Fruit fly (Drosophila melanogaster) whole organism, prepupa: Measurements from ENCODE around the gene mib1.

Experiments used
- Blimp-1 ChIP-seq: fragments of 200-800 bp; sonication (Bioruptor generic); optimal IDR thresholded peaks from 3 replicates; lab custom pipeline; 2017; ENCODE audit warnings: missing biosample characterization, missing genetic modification characterization, mild to moderate bottlenecking, moderate library complexity, missing genetic modification reagents
- CG11902 ChIP-seq: fragments of 200-800 bp; sonication (Bioruptor generic); optimal IDR thresholded peaks from 3 replicates; lab custom pipeline; 2016; ENCODE audit warnings: missing biosample characterization, missing genetic modification characterization
- CG15336 ChIP-seq: fragments of 200-800 bp; sonication (Bioruptor generic); IDR thresholded peaks from 2 replicates; pipeline ENCODE4 v1.3.6; 2022; ENCODE audit warnings: missing biosample characterization, missing genetic modification characterization
- CG1621 ChIP-seq: fragments of 200-800 bp; sonication (Bioruptor generic); optimal IDR thresholded peaks from 3 replicates; lab custom pipeline; 2018; ENCODE audit warnings: missing biosample characterization, mild to moderate bottlenecking, missing genetic modification characterization
- CG16779 ChIP-seq: fragments of 200-800 bp; sonication (Bioruptor generic); optimal IDR thresholded peaks from 3 replicates; lab custom pipeline; 2017; ENCODE audit warnings: missing biosample characterization, mild to moderate bottlenecking, missing genetic modification characterization
- CG3919 ChIP-seq: fragments of 200-800 bp; sonication (Bioruptor generic); optimal IDR thresholded peaks from 3 replicates; lab custom pipeline; 2016; ENCODE audit warnings: missing biosample characterization, missing genetic modification characterization
- CG4318 ChIP-seq: fragments of 200-800 bp; sonication (Bioruptor generic); optimal IDR thresholded peaks from 3 replicates; lab custom pipeline; 2017; ENCODE audit warnings: missing biosample characterization, mild to moderate bottlenecking, missing genetic modification characterization
- Eip78C ChIP-seq: fragments of 200-800 bp; sonication (Bioruptor generic); peaks from one replicate; lab custom pipeline; 2016; ENCODE audit warnings: missing biosample characterization, missing genetic modification characterization
- Gug ChIP-seq: fragments of 200-800 bp; sonication (Bioruptor generic); IDR thresholded peaks from 2 replicates; pipeline ENCODE4 v1.3.6; 2022; ENCODE audit warnings: missing biosample characterization, missing genetic modification characterization
- Hr38 ChIP-seq: sonication (Bioruptor generic); optimal IDR thresholded peaks from 2 replicates; lab custom pipeline; 2016; ENCODE audit warnings: missing biosample characterization, missing genetic modification characterization
- OdsH ChIP-seq: fragments of 200-800 bp; sonication (Bioruptor generic); optimal IDR thresholded peaks from 3 replicates; lab custom pipeline; 2016; ENCODE audit warnings: missing biosample characterization, missing genetic modification characterization
- Sox14 ChIP-seq: fragments of 200-800 bp; sonication (Bioruptor generic); optimal IDR thresholded peaks from 3 replicates; lab custom pipeline; 2016; ENCODE audit warnings: missing biosample characterization, missing genetic modification characterization
- Sox15 ChIP-seq: fragments of 200-800 bp; sonication (Bioruptor generic); optimal IDR thresholded peaks from 3 replicates; lab custom pipeline; 2016; ENCODE audit warnings: missing biosample characterization, missing genetic modification characterization
- lz ChIP-seq: fragments of 200-800 bp; sonication (Bioruptor generic); optimal IDR thresholded peaks from 3 replicates; lab custom pipeline; 2016; ENCODE audit warnings: missing biosample characterization, missing genetic modification characterization

DNA sequence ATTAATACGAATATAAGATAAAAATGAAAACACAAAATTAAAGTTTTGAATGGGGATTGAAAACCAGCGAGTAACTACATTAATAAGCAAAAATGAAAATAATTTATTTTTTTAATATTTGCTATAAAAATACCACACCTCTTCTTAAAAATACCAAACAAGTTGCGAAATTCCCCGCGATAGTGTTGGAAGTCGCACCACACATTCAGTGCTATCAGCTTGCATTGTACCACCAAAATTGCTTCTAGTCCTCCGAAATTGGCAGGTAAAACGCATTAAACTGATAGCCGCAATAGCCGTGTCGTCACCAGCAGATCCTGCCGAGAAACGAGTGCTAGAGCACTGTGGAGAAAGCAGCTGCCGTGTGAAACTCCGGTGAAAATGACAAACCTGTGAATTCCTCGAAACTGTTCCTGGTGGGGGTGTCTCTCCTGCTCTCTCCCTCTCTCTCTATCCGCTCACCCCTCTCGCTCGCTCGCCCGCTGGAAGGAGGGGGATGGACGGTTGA, 23.5 kb downstream of the mib1 start, which contains the start of gene Hip14:
- TF ChIP-seq CG4318 (GFP tag; lab: Kevin White, UChicago) (no peak), Sox15 (GFP tag; lab: Kevin White, UChicago) (no peak), Hr38 (GFP tag; lab: Kevin White, UChicago) (no peak), CG15336 (GFP tag; lab: Robert Waterston, UW) (peak; percentile 35; the same call in 1 of the 2 replicates), lz (GFP tag; lab: Kevin White, UChicago) (peak; percentile 33), CG16779 (tag; lab: Kevin White, UChicago) (no peak), OdsH (GFP tag; lab: Kevin White, UChicago) (no peak), Sox14 (GFP tag; lab: Kevin White, UChicago) (peak; percentile 15), CG11902 (no peak), Gug (no peak), Blimp-1 (no peak), Eip78C (GFP tag; lab: Kevin White, UChicago) (peak; percentile 43), CG3919 (GFP tag; lab: Kevin White, UChicago) (no peak), CG1621 (tag; lab: Kevin White, UChicago) (no peak)
